Fruit fly (Drosophila melanogaster) whole organism, embryonic: ENCODE data around the gene mio.

Source experiments
- Adf1 ChIP-seq: fragments of 200-800 bp; sonication (Bioruptor generic); IDR thresholded peaks from 2 replicates; pipeline ENCODE4 v1.3.6; 2022; ENCODE audit warnings: missing biosample characterization, missing genetic modification characterization
- BtbVII ChIP-seq: fragments of 200-800 bp; sonication (Bioruptor generic); optimal IDR thresholded peaks from 3 replicates; lab custom pipeline; 2017; ENCODE audit warnings: missing biosample characterization, mild to moderate bottlenecking, missing genetic modification characterization
- CG10654 ChIP-seq: fragments of 200-800 bp; sonication (Bioruptor generic); optimal IDR thresholded peaks from 2 replicates; lab custom pipeline; 2016; ENCODE audit warnings: missing biosample characterization, missing genetic modification characterization
- CG11723 ChIP-seq: fragments of 200-800 bp; sonication (Bioruptor generic); optimal IDR thresholded peaks from 2 replicates; lab custom pipeline; 2017; ENCODE audit warnings: missing biosample characterization, mild to moderate bottlenecking, missing genetic modification characterization
- CG13287 ChIP-seq: fragments of 200-800 bp; sonication (Bioruptor generic); IDR thresholded peaks from 2 replicates; pipeline ENCODE4 v1.3.6; 2022; ENCODE audit warnings: missing biosample characterization, missing genetic modification characterization; ENCODE audit not compliant: partially characterized antibody
- CG14710 ChIP-seq: fragments of 200-800 bp; sonication (Bioruptor generic); optimal IDR thresholded peaks from 3 replicates; lab custom pipeline; 2019; ENCODE audit warnings: missing biosample characterization, mild to moderate bottlenecking, missing genetic modification characterization, moderate library complexity
- CG17361 ChIP-seq: fragments of 200-800 bp; sonication (Bioruptor generic); IDR thresholded peaks from 3 replicates; pipeline ENCODE4 v1.3.6; 2022; ENCODE audit warnings: missing biosample characterization, missing genetic modification characterization
- CG17568 ChIP-seq: fragments of 200-800 bp; sonication (Bioruptor generic); optimal IDR thresholded peaks from 2 replicates; lab custom pipeline; 2018; ENCODE audit warnings: missing biosample characterization, mild to moderate bottlenecking, missing genetic modification characterization, moderate library complexity
- CG2199 ChIP-seq: fragments of 200-800 bp; sonication (Bioruptor generic); IDR thresholded peaks from 3 replicates; pipeline ENCODE4 v1.3.6; 2022; ENCODE audit warnings: missing biosample characterization, missing genetic modification characterization
- CG2875 ChIP-seq: fragments of 200-800 bp; sonication (Bioruptor generic); optimal IDR thresholded peaks from 2 replicates; lab custom pipeline; 2017; ENCODE audit warnings: missing biosample characterization, mild to moderate bottlenecking, missing genetic modification characterization, missing genetic modification reagents
- CG34224 ChIP-seq: fragments of 200-800 bp; sonication (Bioruptor generic); IDR thresholded peaks from 3 replicates; pipeline ENCODE4 v1.3.6; 2022; ENCODE audit warnings: missing biosample characterization, missing genetic modification characterization; ENCODE audit not compliant: partially characterized antibody
- CG34422 ChIP-seq: fragments of 200-800 bp; sonication (Bioruptor generic); IDR thresholded peaks from 3 replicates; pipeline ENCODE4 v1.3.6; 2022; ENCODE audit warnings: missing biosample characterization, missing genetic modification characterization
- CG3847 ChIP-seq: fragments of 200-800 bp; sonication (Bioruptor generic); IDR thresholded peaks from 2 replicates; pipeline ENCODE4 v1.3.6; 2022; ENCODE audit warnings: missing biosample characterization, missing genetic modification characterization
- CG4617 ChIP-seq: fragments of 200-800 bp; sonication (Bioruptor generic); optimal IDR thresholded peaks from 3 replicates; lab custom pipeline; 2016; ENCODE audit warnings: missing biosample characterization, missing genetic modification characterization, borderline replicate concordance
- CG6791 ChIP-seq: fragments of 200-800 bp; sonication (Bioruptor generic); IDR thresholded peaks from 3 replicates; pipeline ENCODE4 v1.3.6; 2022; ENCODE audit warnings: missing biosample characterization, missing genetic modification characterization; ENCODE audit not compliant: partially characterized antibody
- CG9817 ChIP-seq: fragments of 200-800 bp; sonication (Bioruptor generic); optimal IDR thresholded peaks from 2 replicates; lab custom pipeline; 2018; ENCODE audit warnings: missing biosample characterization, mild to moderate bottlenecking, missing genetic modification characterization, moderate library complexity
- Dad ChIP-seq: fragments of 200-800 bp; sonication (Bioruptor generic); optimal IDR thresholded peaks from 3 replicates; lab custom pipeline; 2016; ENCODE audit warnings: missing biosample characterization, missing genetic modification characterization
- Dll ChIP-seq: fragments of 200-800 bp; sonication (Bioruptor generic); IDR thresholded peaks from 4 replicates; pipeline ENCODE4 v1.3.6; 2022; ENCODE audit warnings: missing biosample characterization, missing genetic modification characterization; ENCODE audit not compliant: partially characterized antibody
- Dp ChIP-seq: fragments of 200-800 bp; sonication (Bioruptor generic); optimal IDR thresholded peaks from 2 replicates; lab custom pipeline; 2018; ENCODE audit warnings: missing biosample characterization, mild to moderate bottlenecking, missing genetic modification characterization, moderate library complexity
- E2f2 ChIP-seq: fragments of 200-800 bp; sonication (Bioruptor generic); IDR thresholded peaks from 2 replicates; pipeline ENCODE4 v1.3.6; 2022; ENCODE audit warnings: missing biosample characterization, missing genetic modification characterization
- GATAe ChIP-seq: fragments of 200-800 bp; sonication (Bioruptor generic); conservative IDR thresholded peaks from 2 replicates; pipeline ENCODE4 v1.3.6; 2022; ENCODE audit warnings: missing biosample characterization, missing genetic modification characterization
- Gug ChIP-seq: fragments of 200-800 bp; sonication (Bioruptor generic); IDR thresholded peaks from 4 replicates; pipeline ENCODE4 v1.3.6; 2022; ENCODE audit warnings: missing biosample characterization, missing genetic modification characterization
- Hmx ChIP-seq: fragments of 200-800 bp; sonication (Bioruptor generic); optimal IDR thresholded peaks from 2 replicates; lab custom pipeline; 2016; ENCODE audit warnings: missing biosample characterization, missing genetic modification characterization
- MBD-R2 ChIP-seq: fragments of 200-800 bp; sonication (Bioruptor generic); IDR thresholded peaks from 2 replicates; pipeline ENCODE4 v1.3.6; 2022; ENCODE audit warnings: missing biosample characterization, missing genetic modification characterization
- MESR4 ChIP-seq: fragments of 200-800 bp; sonication (Bioruptor generic); optimal IDR thresholded peaks from 2 replicates; lab custom pipeline; 2018; ENCODE audit warnings: missing biosample characterization, mild to moderate bottlenecking, missing genetic modification characterization, moderate library complexity
- NC2β ChIP-seq: fragments of 200-800 bp; sonication (Bioruptor generic); optimal IDR thresholded peaks from 2 replicates; lab custom pipeline; 2016; ENCODE audit warnings: missing biosample characterization, missing genetic modification characterization
- Scr ChIP-seq: fragments of 200-800 bp; sonication (Bioruptor generic); IDR thresholded peaks from 2 replicates; pipeline ENCODE4 v1.3.6; 2022; ENCODE audit warnings: missing biosample characterization, missing genetic modification characterization; ENCODE audit not compliant: partially characterized antibody
- Six4 ChIP-seq: fragments of 200-800 bp; sonication (Bioruptor generic); optimal IDR thresholded peaks from 2 replicates; lab custom pipeline; 2016; ENCODE audit warnings: missing biosample characterization, missing genetic modification characterization
- Sry-δ ChIP-seq: fragments of 200-800 bp; sonication (Bioruptor generic); optimal IDR thresholded peaks from 2 replicates; lab custom pipeline; 2016; ENCODE audit warnings: missing biosample characterization, missing genetic modification characterization
- abd-A ChIP-seq: fragments of 200-800 bp; sonication (Bioruptor generic); optimal IDR thresholded peaks from 3 replicates; lab custom pipeline; 2019; ENCODE audit warnings: missing biosample characterization, mild to moderate bottlenecking, missing genetic modification characterization, moderate library complexity
- ap ChIP-seq: fragments of 200-800 bp; sonication (Bioruptor generic); IDR thresholded peaks from 2 replicates; pipeline ENCODE4 v1.3.6; 2022; ENCODE audit warnings: missing biosample characterization, missing genetic modification characterization
- bbx ChIP-seq: fragments of 200-800 bp; sonication (Bioruptor generic); IDR thresholded peaks from 2 replicates; pipeline ENCODE4 v1.3.6; 2022; ENCODE audit warnings: missing biosample characterization, missing genetic modification characterization; ENCODE audit not compliant: partially characterized antibody
- bcd ChIP-seq: fragments of 200-800 bp; sonication (Bioruptor generic); optimal IDR thresholded peaks from 2 replicates; lab custom pipeline; 2017; ENCODE audit warnings: missing biosample characterization, mild to moderate bottlenecking, missing genetic modification characterization
- chinmo ChIP-seq: fragments of 200-800 bp; sonication (Bioruptor generic); IDR thresholded peaks from 4 replicates; pipeline ENCODE4 v1.3.6; 2022; ENCODE audit warnings: missing biosample characterization, missing genetic modification characterization; ENCODE audit not compliant: partially characterized antibody
- croc ChIP-seq: fragments of 200-800 bp; sonication (Bioruptor generic); conservative IDR thresholded peaks from 3 replicates; pipeline ENCODE4 v1.3.6; 2022; ENCODE audit warnings: missing biosample characterization, missing genetic modification characterization
- da ChIP-seq: fragments of 200-800 bp; sonication (Bioruptor generic); optimal IDR thresholded peaks from 2 replicates; lab custom pipeline; 2016; ENCODE audit warnings: missing biosample characterization, missing genetic modification characterization
- exex ChIP-seq: fragments of 200-800 bp; sonication (Bioruptor generic); optimal IDR thresholded peaks from 4 replicates; lab custom pipeline; 2018; ENCODE audit warnings: missing biosample characterization, mild to moderate bottlenecking, missing genetic modification characterization, moderate library complexity
- gro ChIP-seq: fragments of 200-800 bp; sonication (Bioruptor generic); optimal IDR thresholded peaks from 2 replicates; lab custom pipeline; 2016; ENCODE audit warnings: missing biosample characterization, missing genetic modification characterization
- gsb-n ChIP-seq: fragments of 200-800 bp; sonication (Bioruptor generic); optimal IDR thresholded peaks from 3 replicates; lab custom pipeline; 2018; ENCODE audit warnings: missing biosample characterization, mild to moderate bottlenecking, missing genetic modification characterization
- lbe ChIP-seq: fragments of 200-800 bp; sonication (Bioruptor generic); optimal IDR thresholded peaks from 2 replicates; lab custom pipeline; 2016; ENCODE audit warnings: missing biosample characterization, mild to moderate bottlenecking, missing genetic modification characterization
- nau ChIP-seq: fragments of 200-800 bp; sonication (Bioruptor generic); optimal IDR thresholded peaks from 3 replicates; lab custom pipeline; 2017; ENCODE audit warnings: missing biosample characterization, mild to moderate bottlenecking, missing genetic modification characterization, missing genetic modification reagents
- pan ChIP-seq, 4 experiments: fragments of >200 bp in 3 of 4; fragments of 200-800 bp in 1 of 4; sonication (Bioruptor generic) in 1 of 4; optimal IDR thresholded peaks in 3 of 4; IDR thresholded peaks in 1 of 4; 2 replicates each; pipeline versions ENCODE4 v1.3.6 to Lab custom; 2017 to 2022; ENCODE audit warnings: missing biosample characterization in 2 of 4, missing genetic modification characterization in 2 of 4, mixed read lengths in 1 of 4
- pzg ChIP-seq: fragments of 200-800 bp; sonication (Bioruptor generic); optimal IDR thresholded peaks from 3 replicates; lab custom pipeline; 2018; ENCODE audit warnings: missing biosample characterization, mild to moderate bottlenecking, missing genetic modification characterization, moderate library complexity
- sc ChIP-seq, 3 experiments: fragments of >200 bp in 2 of 3; fragments of 200-800 bp in 1 of 3; sonication (Bioruptor generic) in 1 of 3; optimal IDR thresholded peaks; 2 replicates in 2 of 3; 3 replicates in 1 of 3; lab custom pipeline; 2017; ENCODE audit warnings: mild to moderate bottlenecking in 1 of 3, missing biosample characterization in 1 of 3, missing genetic modification characterization in 1 of 3, missing genetic modification reagents in 1 of 3
- trem ChIP-seq: fragments of 200-800 bp; optimal IDR thresholded peaks from 3 replicates; lab custom pipeline; 2019; ENCODE audit warnings: missing biosample characterization, mild to moderate bottlenecking, missing genetic modification characterization, moderate library complexity
- twi ChIP-seq: fragments of 200-800 bp; optimal IDR thresholded peaks from 2 replicates; lab custom pipeline; 2019; ENCODE audit warnings: missing biosample characterization, mild to moderate bottlenecking, missing genetic modification characterization, moderate library complexity
- vnd ChIP-seq: fragments of 200-800 bp; sonication (Bioruptor generic); IDR thresholded peaks from 3 replicates; pipeline ENCODE4 v1.3.6; 2022; ENCODE audit warnings: missing biosample characterization, missing genetic modification characterization; ENCODE audit not compliant: partially characterized antibody
- zen ChIP-seq: fragments of 200-800 bp; sonication (Bioruptor generic); optimal IDR thresholded peaks from 3 replicates; lab custom pipeline; 2018; ENCODE audit warnings: missing biosample characterization, mild to moderate bottlenecking, missing genetic modification characterization, moderate library complexity

Gene mio

dm6 chr2L:2214004-2214403, 3.1 kb upstream of the mio start, which contains the start of the genes Uch and CG34174 (continued):
- no peak for TF ChIP-seq CG10654
- TF ChIP-seq BtbVII (GFP tag; lab: Kevin White, UChicago), result peak; percentile 15
- no peak for TF ChIP-seq nau (GFP tag; lab: Kevin White, UChicago)
- peak; percentile 78 for TF ChIP-seq Scr (GFP tag; lab: Robert Waterston, UW)
- peak; percentile 43 for TF ChIP-seq lbe
- TF ChIP-seq ap (GFP tag; lab: Robert Waterston, UW), result no peak
- no peak for TF ChIP-seq pan (optimal IDR thresholded peaks at IDR 0.05; lab: Kevin White, UChicago)
- no peak for TF ChIP-seq pan (GFP tag; optimal IDR thresholded peaks at IDR 0.05 in 1 of 2, IDR thresholded peaks at IDR 0.05 in 1 of 2)
- TF ChIP-seq Six4 (GFP tag; lab: Kevin White, UChicago), result no peak
- TF ChIP-seq Dp (GFP tag; lab: Kevin White, UChicago), result peak; percentile 50
- TF ChIP-seq CG17361 (GFP tag; lab: Robert Waterston, UW), result peak; percentile 46; the same call in 1 of the 3 replicates
- TF ChIP-seq CG34422, result peak; percentile 55; the same call in 1 of the 3 replicates
- no peak for TF ChIP-seq CG11723 (GFP tag; lab: Kevin White, UChicago)
- no peak for TF ChIP-seq croc
- TF ChIP-seq CG3847 (GFP tag; lab: Robert Waterston, UW), result peak; percentile 63
- TF ChIP-seq GATAe, result no peak
- peak; percentile 59 for TF ChIP-seq trem (tag; lab: Kevin White, UChicago)
- TF ChIP-seq bbx, result peak; percentile 47
- TF ChIP-seq NC2β, result no peak
- TF ChIP-seq, all 482 proteins: peak for 114

- TF ChIP-seq Dad (GFP tag; lab: Kevin White, UChicago) (no peak), CG34224 (0 out of 3 replicates have a peak, but pooled peaks have one; percentile 28), CG14710 (tag; lab: Kevin White, UChicago) (peak; percentile 67), Dll (GFP tag; lab: Robert Waterston, UW) (0 out of 4 replicates have a peak, but pooled peaks have one; percentile 33), gsb-n (tag; lab: Kevin White, UChicago) (peak; percentile 69), abd-A (tag; lab: Kevin White, UChicago) (peak; percentile 58), Sry-δ (GFP tag; lab: Kevin White, UChicago) (peak; percentile 8), E2f2 (GFP tag; lab: Robert Waterston, UW) (peak; percentile 25; the same call in 1 of the 2 replicates), MESR4 (GFP tag; lab: Kevin White, UChicago) (peak; percentile 62), zen (tag; lab: Kevin White, UChicago) (peak; percentile 99), bcd (GFP tag; lab: Kevin White, UChicago) (no peak), CG2875 (GFP tag; lab: Kevin White, UChicago) (no peak), Adf1 (GFP tag; lab: Robert Waterston, UW) (peak; percentile 22; the same call in 1 of the 2 replicates), CG2199 (GFP tag; lab: Robert Waterston, UW) (no peak), Gug (GFP tag; lab: Robert Waterston, UW) (no peak), MBD-R2 (peak; percentile 74), CG6791 (GFP tag; lab: Robert Waterston, UW) (peak; percentile 27; the same call in 1 of the 3 replicates), gro (GFP tag; lab: Kevin White, UChicago) (peak; percentile 9), chinmo (GFP tag; lab: Robert Waterston, UW) (0 out of 4 replicates have a peak, but pooled peaks have one; percentile 10), CG9817 (no peak), exex (tag; lab: Kevin White, UChicago) (peak; percentile 99), pzg (GFP tag; lab: Kevin White, UChicago) (peak; percentile 30), CG13287 (GFP tag; lab: Robert Waterston, UW) (peak; percentile 22; the same call in 1 of the 2 replicates), sc (optimal IDR thresholded peaks at IDR 0.05; lab: Kevin White, UChicago) (no peak), sc (GFP tag; optimal IDR thresholded peaks at IDR 0.05; lab: Kevin White, UChicago) (no peak), twi (tag; lab: Kevin White, UChicago) (no peak), CG4617 (GFP tag; lab: Kevin White, UChicago) (peak; percentile 29), CG17568 (GFP tag; lab: Kevin White, UChicago) (peak; percentile 84), da (GFP tag; lab: Kevin White, UChicago) (no peak), vnd (GFP tag; lab: Robert Waterston, UW) (no peak), Hmx (GFP tag; lab: Kevin White, UChicago) (no peak)
Observed at dm6 chr2L:2216065-2216464, 1.0 kb upstream of the mio start, which contains the start of gene daed. Gene daed, minus strand, starts transcription at chr2L:2216311.
